Worm (Caenorhabditis elegans) whole organism, early embryonic: ENCODE data around the gene F08H9.4.

Experiments used
- ama-1 ChIP-seq: fragments of 150-350 bp; optimal IDR thresholded peaks from 2 replicates; lab custom pipeline; 2014
- ceh-13 ChIP-seq: fragments of 200-800 bp; sonication (Bioruptor generic); optimal IDR thresholded peaks from 2 replicates; lab custom pipeline; 2018; ENCODE audit warnings: mild to moderate bottlenecking, missing genetic modification characterization, missing compliant biosample characterization
- ets-7 ChIP-seq: sonication (generic microtip); optimal IDR thresholded peaks from 2 replicates; lab custom pipeline; 2016; ENCODE audit warnings: missing genotype, missing genetic modification characterization, missing compliant biosample characterization
- flt-1 ChIP-seq: fragments of 200-800 bp; sonication (Bioruptor generic); IDR thresholded peaks from 2 replicates; pipeline ENCODE4 v1.3.6; 2022; ENCODE audit warnings: missing genetic modification characterization, missing compliant biosample characterization
- hmbx-1 ChIP-seq: sonication (generic microtip); optimal IDR thresholded peaks from 2 replicates; lab custom pipeline; 2016; ENCODE audit warnings: mild to moderate bottlenecking, missing genetic modification characterization, missing compliant biosample characterization
- hmg-4 ChIP-seq: fragments of 200-800 bp; sonication (Bioruptor generic); optimal IDR thresholded peaks from 2 replicates; lab custom pipeline; 2018; ENCODE audit warnings: mild to moderate bottlenecking, missing genetic modification characterization, missing compliant biosample characterization
- sea-1 ChIP-seq: fragments of 200-800 bp; sonication (Bioruptor generic); conservative IDR thresholded peaks from 2 replicates; pipeline ENCODE4 v1.3.6; 2022; ENCODE audit warnings: missing genetic modification characterization, missing compliant biosample characterization
- tbx-37 ChIP-seq: fragments of 200-800 bp; sonication (Bioruptor generic); conservative IDR thresholded peaks from 2 replicates; pipeline ENCODE4 v1.3.6; 2022; ENCODE audit warnings: missing genetic modification reagents, missing genetic modification characterization, missing compliant biosample characterization
- tra-4 ChIP-seq: sonication (generic microtip); optimal IDR thresholded peaks from 2 replicates; lab custom pipeline; 2017; ENCODE audit warnings: missing genetic modification characterization, missing compliant biosample characterization

DNA sequence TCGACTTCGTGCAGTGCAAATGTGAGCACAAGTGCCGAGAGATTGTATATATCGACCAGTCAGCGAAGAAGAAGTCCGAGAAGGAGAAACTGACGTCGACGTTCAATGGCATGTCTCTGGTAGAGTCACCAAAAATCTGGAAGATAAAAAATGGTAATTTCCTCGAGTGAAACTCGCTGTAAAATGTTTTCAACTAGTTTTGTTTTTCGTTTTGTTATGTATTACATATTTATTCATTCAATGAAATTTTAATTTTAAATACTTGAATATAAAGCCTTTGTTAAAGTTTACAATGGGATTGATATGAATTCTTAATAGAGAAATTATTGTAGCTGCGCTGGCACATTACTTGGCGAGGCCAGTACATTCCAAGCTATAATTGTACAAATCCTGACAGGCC is 44.4 kb downstream of the F08H9.4 start:
- TF ChIP-seq ama-1 (lab: Kevin White, UChicago), result no peak
- TF ChIP-seq tbx-37 (GFP tag; lab: Robert Waterston, UW), result no peak
- no peak for TF ChIP-seq tra-4 (tag; lab: Kevin White, UChicago)
- TF ChIP-seq hmg-4 (GFP tag; lab: Kevin White, UChicago), result no peak
- TF ChIP-seq sea-1 (GFP tag; lab: Robert Waterston, UW), result no peak
- no peak for TF ChIP-seq flt-1
- no peak for TF ChIP-seq hmbx-1
- no peak for TF ChIP-seq ceh-13
- TF ChIP-seq ets-7, result no peak
